Fruit fly (Drosophila melanogaster) whole organism, embryonic: ENCODE results near the gene CG15882.
A peak's percentile ranks its signal among the peaks of the same experiment; 100 is the strongest.

ENCODE experiments used
- Antp ChIP-seq: fragments of 200-800 bp; sonication (Bioruptor generic); optimal IDR thresholded peaks from 3 replicates; lab custom pipeline; 2016; ENCODE audit warnings: missing biosample characterization, missing genetic modification characterization
- CG10366 ChIP-seq: fragments of 200-800 bp; sonication (Bioruptor generic); IDR thresholded peaks from 2 replicates; pipeline ENCODE4 v1.3.6; 2022; ENCODE audit warnings: missing biosample characterization, missing genetic modification characterization
- CG12155 ChIP-seq: fragments of 200-800 bp; sonication (Bioruptor generic); optimal IDR thresholded peaks from 3 replicates; lab custom pipeline; 2016; ENCODE audit warnings: missing biosample characterization, missing genetic modification characterization
- CG12236 ChIP-seq: fragments of 200-800 bp; sonication (Bioruptor generic); optimal IDR thresholded peaks from 2 replicates; lab custom pipeline; 2016; ENCODE audit warnings: missing biosample characterization, missing genetic modification characterization
- CG12659 ChIP-seq: fragments of 200-800 bp; sonication (Bioruptor generic); optimal IDR thresholded peaks from 3 replicates; lab custom pipeline; 2017; ENCODE audit warnings: mild to moderate bottlenecking, missing biosample characterization, missing genetic modification reagents, missing genetic modification characterization
- CG17359 ChIP-seq: fragments of 200-800 bp; sonication (Bioruptor generic); optimal IDR thresholded peaks from 3 replicates; lab custom pipeline; 2018; ENCODE audit warnings: missing biosample characterization, mild to moderate bottlenecking, missing genetic modification characterization, moderate library complexity
- CG17385 ChIP-seq: fragments of 200-800 bp; sonication (Bioruptor generic); optimal IDR thresholded peaks from 3 replicates; lab custom pipeline; 2018; ENCODE audit warnings: missing biosample characterization, mild to moderate bottlenecking, missing genetic modification characterization
- CG17802 ChIP-seq: fragments of 200-800 bp; sonication (Bioruptor generic); optimal IDR thresholded peaks from 2 replicates; lab custom pipeline; 2018; ENCODE audit warnings: missing biosample characterization, mild to moderate bottlenecking, missing genetic modification characterization, moderate library complexity
- CG30403 ChIP-seq: fragments of 200-800 bp; sonication (Bioruptor generic); optimal IDR thresholded peaks from 3 replicates; lab custom pipeline; 2016; ENCODE audit warnings: missing biosample characterization, missing genetic modification characterization
- CG4424 ChIP-seq: fragments of 200-800 bp; sonication (Bioruptor generic); optimal IDR thresholded peaks from 3 replicates; lab custom pipeline; 2016; ENCODE audit warnings: missing biosample characterization, missing genetic modification characterization
- CG5180 ChIP-seq: fragments of 200-800 bp; sonication (Bioruptor generic); optimal IDR thresholded peaks from 3 replicates; lab custom pipeline; 2017; ENCODE audit warnings: missing biosample characterization, missing genetic modification characterization, mild to moderate bottlenecking, moderate library complexity, missing genetic modification reagents
- CG7786 ChIP-seq: fragments of 200-800 bp; sonication (Bioruptor generic); optimal IDR thresholded peaks from 2 replicates; lab custom pipeline; 2016; ENCODE audit warnings: missing biosample characterization, missing genetic modification characterization
- CG9609 ChIP-seq: fragments of 200-800 bp; sonication (Bioruptor generic); optimal IDR thresholded peaks from 3 replicates; lab custom pipeline; 2016; ENCODE audit warnings: missing biosample characterization, missing genetic modification characterization
- Camta ChIP-seq: fragments of 200-800 bp; sonication (Bioruptor generic); optimal IDR thresholded peaks from 2 replicates; lab custom pipeline; 2016; ENCODE audit warnings: missing biosample characterization, missing genetic modification characterization
- CoRest ChIP-seq: fragments of 200-800 bp; sonication (Bioruptor generic); optimal IDR thresholded peaks from 3 replicates; lab custom pipeline; 2018; ENCODE audit warnings: missing biosample characterization, mild to moderate bottlenecking, missing genetic modification characterization, moderate library complexity
- Dp ChIP-seq: fragments of 200-800 bp; sonication (Bioruptor generic); optimal IDR thresholded peaks from 2 replicates; lab custom pipeline; 2018; ENCODE audit warnings: missing biosample characterization, mild to moderate bottlenecking, missing genetic modification characterization, moderate library complexity
- ERR ChIP-seq: fragments of 200-800 bp; sonication (Bioruptor generic); optimal IDR thresholded peaks from 2 replicates; lab custom pipeline; 2016; ENCODE audit warnings: missing biosample characterization, missing genetic modification characterization
- Ets97D ChIP-seq: fragments of 200-800 bp; sonication (Bioruptor generic); optimal IDR thresholded peaks from 3 replicates; lab custom pipeline; 2016; ENCODE audit warnings: missing biosample characterization, missing genetic modification characterization
- HLH54F ChIP-seq: fragments of 200-800 bp; sonication (Bioruptor generic); optimal IDR thresholded peaks from 3 replicates; lab custom pipeline; 2016; ENCODE audit warnings: missing biosample characterization, missing genetic modification characterization
- Mrtf ChIP-seq: fragments of 200-800 bp; sonication (Bioruptor generic); IDR thresholded peaks from 3 replicates; pipeline ENCODE4 v1.3.6; 2022; ENCODE audit warnings: missing biosample characterization, missing genetic modification characterization
- Myb ChIP-seq: fragments of 200-800 bp; sonication (Bioruptor generic); optimal IDR thresholded peaks from 2 replicates; lab custom pipeline; 2016; ENCODE audit warnings: missing biosample characterization, missing genetic modification characterization
- Pdp1 ChIP-seq, 2 experiments: fragments of 200-800 bp; sonication (Bioruptor generic); optimal IDR thresholded peaks; 3 replicates each; lab custom pipeline; 2016; ENCODE audit warnings: missing biosample characterization in 2 of 2, missing genetic modification characterization in 2 of 2, mild to moderate bottlenecking in 1 of 2, moderate library complexity in 1 of 2
- Ptx1 ChIP-seq: fragments of 200-800 bp; sonication (Bioruptor generic); IDR thresholded peaks from 2 replicates; pipeline ENCODE4 v1.3.6; 2022; ENCODE audit warnings: missing biosample characterization, missing genetic modification characterization
- Sox102F ChIP-seq: fragments of 200-800 bp; sonication (Bioruptor generic); optimal IDR thresholded peaks from 2 replicates; lab custom pipeline; 2018; ENCODE audit warnings: missing biosample characterization, mild to moderate bottlenecking, missing genetic modification characterization, moderate library complexity
- Trl ChIP-seq, 3 experiments: fragments of >200 bp in 2 of 3; fragments of 200-800 bp in 1 of 3; sonication (Bioruptor generic) in 1 of 3; optimal IDR thresholded peaks; 2 replicates in 1 of 3; 3 replicates in 2 of 3; lab custom pipeline; 2016 to 2017; ENCODE audit warnings: missing biosample characterization in 1 of 3, missing genetic modification characterization in 1 of 3
- Xrp1 ChIP-seq: fragments of 200-800 bp; sonication (Bioruptor generic); IDR thresholded peaks from 2 replicates; pipeline ENCODE4 v1.3.6; 2022; ENCODE audit warnings: missing biosample characterization, missing genetic modification characterization
- az2 ChIP-seq: fragments of 200-800 bp; sonication (Bioruptor generic); optimal IDR thresholded peaks from 3 replicates; lab custom pipeline; 2016; ENCODE audit warnings: missing biosample characterization, missing genetic modification characterization
- cas ChIP-seq: fragments of 200-800 bp; sonication (Bioruptor generic); IDR thresholded peaks from 2 replicates; pipeline ENCODE4 v1.3.6; 2022; ENCODE audit warnings: missing biosample characterization, missing genetic modification characterization
- chif ChIP-seq, 2 experiments: fragments of 200-800 bp; sonication (Bioruptor generic); optimal IDR thresholded peaks; 3 replicates each; lab custom pipeline; 2016; ENCODE audit warnings: missing biosample characterization in 2 of 2, missing genetic modification characterization in 2 of 2
- dysf ChIP-seq: fragments of 200-800 bp; sonication (Bioruptor generic); IDR thresholded peaks from 3 replicates; pipeline ENCODE4 v1.3.6; 2022; ENCODE audit warnings: missing biosample characterization, missing genetic modification characterization
- eve ChIP-seq, 2 experiments: fragments of >200 bp; optimal IDR thresholded peaks; 2 replicates each; lab custom pipeline; 2017; ENCODE audit warnings: missing biosample characterization in 2 of 2, missing genetic modification characterization in 2 of 2
- grn ChIP-seq: fragments of 200-800 bp; sonication (Bioruptor generic); optimal IDR thresholded peaks from 3 replicates; lab custom pipeline; 2017; ENCODE audit warnings: missing biosample characterization, missing genetic modification characterization
- her ChIP-seq: fragments of 200-800 bp; sonication (Bioruptor generic); optimal IDR thresholded peaks from 2 replicates; lab custom pipeline; 2016; ENCODE audit warnings: missing biosample characterization, missing genetic modification characterization
- ken ChIP-seq: fragments of 200-800 bp; sonication (Bioruptor generic); IDR thresholded peaks from 3 replicates; pipeline ENCODE4 v1.3.6; 2022; ENCODE audit warnings: missing biosample characterization, missing genetic modification characterization
- lbe ChIP-seq: fragments of 200-800 bp; sonication (Bioruptor generic); optimal IDR thresholded peaks from 2 replicates; lab custom pipeline; 2016; ENCODE audit warnings: missing biosample characterization, mild to moderate bottlenecking, missing genetic modification characterization
- lilli ChIP-seq: fragments of 200-800 bp; sonication (Bioruptor generic); optimal IDR thresholded peaks from 3 replicates; lab custom pipeline; 2016; ENCODE audit warnings: missing biosample characterization, missing genetic modification characterization
- nerfin-2 ChIP-seq: fragments of 200-800 bp; sonication (Bioruptor generic); IDR thresholded peaks from 2 replicates; pipeline ENCODE4 v1.3.6; 2022; ENCODE audit warnings: missing biosample characterization, missing genetic modification characterization; ENCODE audit not compliant: partially characterized antibody
- nmo ChIP-seq: fragments of 200-800 bp; sonication (Bioruptor generic); optimal IDR thresholded peaks from 2 replicates; lab custom pipeline; 2018; ENCODE audit warnings: missing biosample characterization, mild to moderate bottlenecking, missing genetic modification characterization, moderate library complexity
- prd ChIP-seq, 3 experiments: fragments of >200 bp in 2 of 3; fragments of 200-800 bp in 1 of 3; sonication (Bioruptor generic) in 1 of 3; optimal IDR thresholded peaks in 2 of 3; IDR thresholded peaks in 1 of 3; 2 replicates in 2 of 3; 3 replicates in 1 of 3; pipeline versions ENCODE4 v1.3.6 to Lab custom; 2017 to 2022; ENCODE audit warnings: missing biosample characterization in 1 of 3, missing genetic modification characterization in 1 of 3
- pum ChIP-seq: fragments of 200-800 bp; sonication (Bioruptor generic); optimal IDR thresholded peaks from 2 replicates; lab custom pipeline; 2016; ENCODE audit warnings: missing biosample characterization, missing genetic modification characterization
- row ChIP-seq: fragments of 200-800 bp; sonication (Bioruptor generic); IDR thresholded peaks from 3 replicates; pipeline ENCODE4 v1.3.6; 2022; ENCODE audit warnings: missing biosample characterization, missing genetic modification characterization
- slp2 ChIP-seq: fragments of 200-800 bp; sonication (Bioruptor generic); optimal IDR thresholded peaks from 2 replicates; lab custom pipeline; 2016; ENCODE audit warnings: missing biosample characterization, missing genetic modification characterization
- sqz ChIP-seq: fragments of 200-800 bp; sonication (Bioruptor generic); optimal IDR thresholded peaks from 3 replicates; lab custom pipeline; 2018; ENCODE audit warnings: missing biosample characterization, mild to moderate bottlenecking, missing genetic modification characterization
- tio ChIP-seq: fragments of 200-800 bp; sonication (Bioruptor generic); optimal IDR thresholded peaks from 2 replicates; lab custom pipeline; 2017; ENCODE audit warnings: missing biosample characterization, missing genetic modification characterization, inconsistent platforms

CG15882 gene

DNA sequence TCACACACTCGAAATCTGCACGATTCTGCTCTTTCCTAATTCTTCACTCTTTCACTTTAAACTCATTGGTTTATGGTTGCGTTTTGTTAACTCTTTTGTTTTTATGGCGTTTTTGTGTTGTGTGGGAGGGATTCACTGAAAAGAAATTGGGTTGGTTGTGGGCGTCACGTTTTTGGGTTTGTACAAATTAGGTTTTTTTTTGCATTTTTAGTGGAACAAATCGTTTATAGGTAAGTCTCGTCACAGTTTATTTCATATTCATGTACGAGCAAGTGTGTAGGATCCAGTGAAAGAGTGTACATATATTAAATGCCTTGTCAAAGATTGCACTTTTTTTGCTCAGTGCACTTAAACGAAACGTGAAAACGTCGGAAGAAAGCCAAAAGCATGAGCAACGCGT lies 40.5 kb upstream of the CG15882 start (continued):
- TF ChIP-seq HLH54F (GFP tag; lab: Kevin White, UChicago) (peak; percentile 10), CG30403 (GFP tag; lab: Kevin White, UChicago) (peak; percentile 57), Sox102F (GFP tag; lab: Kevin White, UChicago) (peak; percentile 58), CG17802 (tag; lab: Kevin White, UChicago) (no peak), CG17359 (peak; percentile 43), Camta (GFP tag; lab: Kevin White, UChicago) (peak; percentile 34), Antp (GFP tag; lab: Kevin White, UChicago) (peak; percentile 25), CG10366 (GFP tag; lab: Robert Waterston, UW) (peak; percentile 7; the same call in 1 of the 2 replicates), her (peak; percentile 9), chif (GFP tag; optimal IDR thresholded peaks at IDR 0.05; lab: Kevin White, UChicago) (peak; percentile 30 to 37), CoRest (tag; lab: Kevin White, UChicago) (peak; percentile 38), grn (no peak), lbe (GFP tag; lab: Kevin White, UChicago) (peak; percentile 36), az2 (GFP tag; lab: Kevin White, UChicago) (peak; percentile 0), CG12659 (peak; percentile 25), Xrp1 (GFP tag; lab: Robert Waterston, UW) (0 out of 2 replicates have a peak, but pooled peaks have one; percentile 10), CG12155 (GFP tag; lab: Kevin White, UChicago) (peak; percentile 14), Mrtf (no peak), Myb (GFP tag; lab: Kevin White, UChicago) (peak; percentile 14), ken (GFP tag; lab: Robert Waterston, UW) (0 out of 3 replicates have a peak, but pooled peaks have one; percentile 30), Pdp1 (GFP tag; optimal IDR thresholded peaks at IDR 0.05; lab: Kevin White, UChicago) (peak in 1 of 2 experiments; percentile 5), CG17385 (GFP tag; lab: Kevin White, UChicago) (peak; percentile 1), row (GFP tag; lab: Robert Waterston, UW) (0 out of 3 replicates have a peak, but pooled peaks have one; percentile 32), Ets97D (no peak), Trl (optimal IDR thresholded peaks at IDR 0.05; lab: Kevin White, UChicago) (no peak), Trl (GFP tag; optimal IDR thresholded peaks at IDR 0.05; lab: Kevin White, UChicago) (peak; percentile 17), slp2 (peak; percentile 17), nmo (peak; percentile 14), ERR (no peak), pum (GFP tag; lab: Kevin White, UChicago) (peak; percentile 15), prd (optimal IDR thresholded peaks at IDR 0.05; lab: Kevin White, UChicago) (no peak), prd (GFP tag; IDR thresholded peaks at IDR 0.05; lab: Robert Waterston, UW) (peak; percentile 43; the same call in 1 of the 3 replicates), cas (GFP tag; lab: Robert Waterston, UW) (no peak), tio (GFP tag; lab: Kevin White, UChicago) (peak; percentile 37), sqz (no peak), CG4424 (GFP tag; lab: Kevin White, UChicago) (peak; percentile 27), Ptx1 (0 out of 2 replicates have a peak, but pooled peaks have one; percentile 30), CG12236 (GFP tag; lab: Kevin White, UChicago) (peak; percentile 21), CG7786 (GFP tag; lab: Kevin White, UChicago) (peak; percentile 33), CG9609 (GFP tag; lab: Kevin White, UChicago) (peak; percentile 38), nerfin-2 (GFP tag; lab: Robert Waterston, UW) (no peak), eve (GFP tag; optimal IDR thresholded peaks at IDR 0.05; lab: Kevin White, UChicago) (peak in 1 of 2 experiments; percentile 89), CG5180 (GFP tag; lab: Kevin White, UChicago) (peak; percentile 13), dysf (GFP tag; lab: Robert Waterston, UW) (peak; percentile 34; the same call in 2 of the 3 replicates), lilli (peak; percentile 19), Dp (no peak)
